Worm (Caenorhabditis elegans) whole organism, L4 larva: ENCODE data around the gene T04A8.18.
A peak's percentile ranks its signal among the peaks of the same experiment; 100 is the strongest.

ENCODE experiments used
- D1046.2 ChIP-seq: fragments of 200-800 bp; sonication (Bioruptor generic); IDR thresholded peaks from 2 replicates; pipeline ENCODE4 v1.3.6; 2022; ENCODE audit warnings: missing genetic modification characterization, missing compliant biosample characterization
- F10B5.3 ChIP-seq: sonication (generic microtip); optimal IDR thresholded peaks from 2 replicates; lab custom pipeline; 2016; ENCODE audit warnings: mild to moderate bottlenecking, missing genetic modification characterization, missing compliant biosample characterization
- Y75B8A.6 ChIP-seq: fragments of 200-800 bp; sonication (Bioruptor generic); IDR thresholded peaks from 2 replicates; pipeline ENCODE4 v1.3.6; 2022; ENCODE audit warnings: missing genetic modification reagents, missing genetic modification characterization, missing compliant biosample characterization
- ZK337.2 ChIP-seq: fragments of 200-800 bp; sonication (Bioruptor generic); IDR thresholded peaks from 2 replicates; pipeline ENCODE4 v1.3.6; 2022; ENCODE audit warnings: missing genetic modification reagents, missing genetic modification characterization, missing compliant biosample characterization
- aha-1 ChIP-seq: fragments of 150-350 bp; peaks from one replicate; lab custom pipeline; 2014; ENCODE audit warnings: missing biosample characterization, missing genetic modification characterization
- aly-2 ChIP-seq: sonication (generic microtip); optimal IDR thresholded peaks from 2 replicates; lab custom pipeline; 2018; ENCODE audit warnings: missing biosample characterization, missing genetic modification characterization
- ceh-28 ChIP-seq: fragments of 150-350 bp; optimal IDR thresholded peaks from 2 replicates; lab custom pipeline; 2014; ENCODE audit warnings: missing biosample characterization, missing genetic modification reagents, missing genetic modification characterization
- ceh-32 ChIP-seq: sonication (generic microtip); optimal IDR thresholded peaks from 2 replicates; lab custom pipeline; 2016; ENCODE audit warnings: mild to moderate bottlenecking, missing genetic modification characterization, missing compliant biosample characterization; ENCODE audit not compliant: poor library complexity
- ces-1 ChIP-seq: fragments of 150-350 bp; sonication (generic microtip); optimal IDR thresholded peaks from 4 replicates; lab custom pipeline; 2014; ENCODE audit warnings: missing biosample characterization, missing genetic modification reagents, missing genetic modification characterization
- ctbp-1 ChIP-seq: fragments of 200-800 bp; sonication (Bioruptor generic); IDR thresholded peaks from 2 replicates; pipeline ENCODE4 v1.3.6; 2022; ENCODE audit warnings: missing genetic modification reagents, missing genetic modification characterization, missing compliant biosample characterization
- daf-12 ChIP-seq: fragments of 150-350 bp; optimal IDR thresholded peaks from 2 replicates; lab custom pipeline; 2014; ENCODE audit warnings: missing biosample characterization, missing genetic modification reagents, missing genetic modification characterization
- daf-16 ChIP-seq, 3 experiments: sonication (generic microtip); optimal IDR thresholded peaks; 2 replicates each; lab custom pipeline; 2016 to 2017; ENCODE audit warnings: missing genetic modification characterization in 3 of 3, missing genetic modification reagents in 3 of 3, mild to moderate bottlenecking in 2 of 3, missing compliant biosample characterization in 2 of 3, missing biosample characterization in 1 of 3, moderate library complexity in 1 of 3
- daf-19 ChIP-seq: fragments of 200-800 bp; sonication (Bioruptor generic); conservative IDR thresholded peaks from 2 replicates; pipeline ENCODE4 v1.3.6; 2022; ENCODE audit warnings: missing genetic modification characterization, missing compliant biosample characterization
- dmd-6 ChIP-seq: fragments of 200-800 bp; sonication (Bioruptor generic); IDR thresholded peaks from 2 replicates; pipeline ENCODE4 v1.3.6; 2022; ENCODE audit warnings: missing genetic modification reagents, missing genetic modification characterization, missing compliant biosample characterization
- dve-1 ChIP-seq: sonication (generic microtip); optimal IDR thresholded peaks from 2 replicates; lab custom pipeline; 2017; ENCODE audit warnings: antibody characterized with exemption, mild to moderate bottlenecking, missing genetic modification characterization, missing compliant biosample characterization; ENCODE audit not compliant: insufficient read depth
- egl-27 ChIP-seq: sonication (generic microtip); optimal IDR thresholded peaks from 3 replicates; lab custom pipeline; 2017; ENCODE audit warnings: missing biosample characterization, missing genetic modification reagents, missing genetic modification characterization
- hmg-1.1 ChIP-seq: fragments of 200-800 bp; sonication (Bioruptor generic); IDR thresholded peaks from 2 replicates; pipeline ENCODE4 v1.3.6; 2022; ENCODE audit warnings: missing genetic modification reagents, missing genetic modification characterization, missing compliant biosample characterization
- lin-1 ChIP-seq: fragments of 200-800 bp; sonication (Bioruptor generic); IDR thresholded peaks from 2 replicates; pipeline ENCODE4 v1.3.6; 2022; ENCODE audit warnings: missing genetic modification reagents, missing genetic modification characterization, missing compliant biosample characterization
- lin-15B ChIP-seq: fragments of 150-350 bp; sonication (generic microtip); optimal IDR thresholded peaks from 3 replicates; lab custom pipeline; 2014; ENCODE audit warnings: missing biosample characterization, missing genetic modification characterization
- lin-29 ChIP-seq: fragments of 200-800 bp; sonication (Bioruptor generic); IDR thresholded peaks from 2 replicates; pipeline ENCODE4 v1.3.6; 2022; ENCODE audit warnings: missing genetic modification reagents, missing genetic modification characterization, missing compliant biosample characterization
- lir-3 ChIP-seq: sonication (generic microtip); optimal IDR thresholded peaks from 2 replicates; lab custom pipeline; 2016; ENCODE audit warnings: mild to moderate bottlenecking, missing genetic modification characterization, missing compliant biosample characterization
- mdl-1 ChIP-seq, 2 experiments: fragments of 150-350 bp in 1 of 2; sonication (generic microtip) in 1 of 2; optimal IDR thresholded peaks; 2 replicates each; lab custom pipeline; 2014 to 2017; ENCODE audit warnings: missing biosample characterization in 2 of 2, missing genetic modification characterization in 2 of 2
- mdt-29 ChIP-seq: fragments of 200-800 bp; sonication (Bioruptor generic); IDR thresholded peaks from 2 replicates; pipeline ENCODE4 v1.3.6; 2022; ENCODE audit warnings: missing genetic modification reagents, missing genetic modification characterization, missing compliant biosample characterization
- mes-2 ChIP-seq: sonication (generic microtip); optimal IDR thresholded peaks from 2 replicates; lab custom pipeline; 2016; ENCODE audit warnings: missing genotype, mild to moderate bottlenecking, missing genetic modification characterization, missing compliant biosample characterization; ENCODE audit not compliant: poor library complexity, severe bottlenecking
- mxl-3 ChIP-seq: fragments of 200-800 bp; sonication (Bioruptor generic); optimal IDR thresholded peaks from 2 replicates; lab custom pipeline; 2018; ENCODE audit warnings: mild to moderate bottlenecking, missing genetic modification characterization, missing compliant biosample characterization
- nhr-111 ChIP-seq: fragments of 200-800 bp; sonication (Bioruptor generic); optimal IDR thresholded peaks from 2 replicates; lab custom pipeline; 2018; ENCODE audit warnings: mild to moderate bottlenecking, missing genetic modification characterization, missing compliant biosample characterization
- nhr-25 ChIP-seq: sonication (generic microtip); optimal IDR thresholded peaks from 2 replicates; lab custom pipeline; 2017; ENCODE audit warnings: missing genetic modification characterization, mild to moderate bottlenecking, missing compliant biosample characterization, antibody characterized with exemption, moderate library complexity, borderline replicate concordance; ENCODE audit not compliant: insufficient read depth
- nhr-28 ChIP-seq: fragments of 150-350 bp; optimal IDR thresholded peaks from 2 replicates; lab custom pipeline; 2014; ENCODE audit warnings: missing biosample characterization, missing genetic modification characterization
- nhr-41 ChIP-seq: fragments of 200-800 bp; sonication (Bioruptor generic); IDR thresholded peaks from 2 replicates; pipeline ENCODE4 v1.3.6; 2022; ENCODE audit warnings: missing genetic modification reagents, missing genetic modification characterization, missing compliant biosample characterization
- nhr-42 ChIP-seq: fragments of 200-800 bp; sonication (Bioruptor generic); IDR thresholded peaks from 2 replicates; pipeline ENCODE4 v1.3.6; 2022; ENCODE audit warnings: missing genetic modification characterization, missing compliant biosample characterization
- nhr-6 ChIP-seq: fragments of 150-350 bp; optimal IDR thresholded peaks from 2 replicates; lab custom pipeline; 2014; ENCODE audit warnings: missing biosample characterization, missing genetic modification characterization
- pqm-1 ChIP-seq: sonication (generic microtip); optimal IDR thresholded peaks from 2 replicates; lab custom pipeline; 2017; ENCODE audit warnings: missing biosample characterization, missing genetic modification characterization
- set-16 ChIP-seq: fragments of 200-800 bp; sonication (Bioruptor generic); IDR thresholded peaks from 2 replicates; pipeline ENCODE4 v1.3.6; 2022; ENCODE audit warnings: missing genetic modification reagents, missing genetic modification characterization, missing compliant biosample characterization
- snpc-1.2 ChIP-seq: fragments of 200-800 bp; sonication (Bioruptor generic); IDR thresholded peaks from 2 replicates; pipeline ENCODE4 v1.3.6; 2022; ENCODE audit warnings: missing genetic modification reagents, missing genetic modification characterization, missing compliant biosample characterization
- snpc-4 ChIP-seq: fragments of 150-350 bp; optimal IDR thresholded peaks from 2 replicates; lab custom pipeline; 2014; ENCODE audit warnings: missing biosample characterization, missing genetic modification characterization
- spr-1 ChIP-seq: sonication (generic microtip); optimal IDR thresholded peaks from 2 replicates; lab custom pipeline; 2016; ENCODE audit warnings: mild to moderate bottlenecking, missing genetic modification characterization, missing compliant biosample characterization
- spr-3 ChIP-seq: fragments of 200-800 bp; sonication (Bioruptor generic); optimal IDR thresholded peaks from 2 replicates; lab custom pipeline; 2018; ENCODE audit warnings: mild to moderate bottlenecking, missing genetic modification characterization, missing compliant biosample characterization
- unc-130 ChIP-seq: sonication (generic microtip); optimal IDR thresholded peaks from 2 replicates; lab custom pipeline; 2016; ENCODE audit warnings: missing genetic modification reagents, missing genetic modification characterization, missing compliant biosample characterization
- unc-39 ChIP-seq: sonication (generic microtip); optimal IDR thresholded peaks from 2 replicates; lab custom pipeline; 2017; ENCODE audit warnings: missing biosample characterization, missing genetic modification characterization
- unc-62 ChIP-seq, 3 experiments: fragments of 150-350 bp in 1 of 3; sonication (generic microtip); optimal IDR thresholded peaks in 2 of 3; peaks in 1 of 3; 1 replicate in 1 of 3; 2 replicates in 2 of 3; lab custom pipeline; 2014 to 2017; ENCODE audit warnings: missing biosample characterization in 3 of 3, missing genetic modification characterization in 3 of 3, missing genetic modification reagents in 3 of 3, missing genotype in 1 of 3
- zfp-3 ChIP-seq: fragments of 200-800 bp; sonication (Bioruptor generic); conservative IDR thresholded peaks from 2 replicates; pipeline ENCODE4 v1.3.6; 2022; ENCODE audit warnings: missing genetic modification reagents, missing genetic modification characterization, missing compliant biosample characterization
- zip-11 ChIP-seq: fragments of 200-800 bp; sonication (Bioruptor generic); IDR thresholded peaks from 2 replicates; pipeline ENCODE4 v1.3.6; 2022; ENCODE audit warnings: missing genetic modification characterization, missing compliant biosample characterization
- zip-2 ChIP-seq: fragments of 150-350 bp; optimal IDR thresholded peaks from 2 replicates; lab custom pipeline; 2014; ENCODE audit warnings: missing biosample characterization, missing genetic modification characterization
- ztf-11 ChIP-seq: fragments of 150-350 bp; optimal IDR thresholded peaks from 2 replicates; lab custom pipeline; 2014; ENCODE audit warnings: missing biosample characterization, missing genetic modification characterization
- ztf-7 ChIP-seq: fragments of 150-350 bp; optimal IDR thresholded peaks from 2 replicates; lab custom pipeline; 2014; ENCODE audit warnings: missing biosample characterization, missing genetic modification characterization

The T04A8.18 gene

ce11 chrIII:4668073-4668472 is 40.9 kb upstream of the T04A8.18 start:
- TF ChIP-seq egl-27 (tag; lab: Kevin White, UChicago) (no peak), snpc-1.2 (GFP tag; lab: Robert Waterston, UW) (no peak), ceh-28 (tag; lab: Kevin White, UChicago) (no peak), D1046.2 (GFP tag; lab: Robert Waterston, UW) (no peak), Y75B8A.6 (GFP tag; lab: Robert Waterston, UW) (no peak), mes-2 (tag; lab: Kevin White, UChicago) (no peak), ZK337.2 (GFP tag; lab: Robert Waterston, UW) (no peak), pqm-1 (tag; lab: Kevin White, UChicago) (peak; percentile 85), lin-15B (tag; lab: Kevin White, UChicago) (no peak), ztf-7 (tag; lab: Kevin White, UChicago) (no peak), hmg-1.1 (GFP tag; lab: Robert Waterston, UW) (no peak), nhr-28 (tag; lab: Kevin White, UChicago) (peak; percentile 97), lin-1 (GFP tag; lab: Robert Waterston, UW) (no peak), spr-3 (GFP tag; lab: Kevin White, UChicago) (no peak), dve-1 (tag; lab: Kevin White, UChicago) (peak; percentile 21), lin-29 (GFP tag; lab: Robert Waterston, UW) (no peak), dmd-6 (GFP tag; lab: Robert Waterston, UW) (0 out of 2 replicates have a peak, but pooled peaks have one; percentile 13), snpc-4 (tag; lab: Kevin White, UChicago) (no peak), mxl-3 (GFP tag; lab: Kevin White, UChicago) (no peak), unc-62 (GFP tag; optimal IDR thresholded peaks at IDR 0.05 in 1 of 2; lab: Kevin White, UChicago) (no peak), unc-62 (tag; optimal IDR thresholded peaks at IDR 0.05; lab: Kevin White, UChicago) (no peak), lir-3 (tag; lab: Kevin White, UChicago) (no peak), aha-1 (peak; percentile 66), zip-11 (GFP tag; lab: Robert Waterston, UW) (no peak), F10B5.3 (tag; lab: Kevin White, UChicago) (no peak), nhr-25 (tag; lab: Kevin White, UChicago) (no peak), daf-16 (GFP tag; optimal IDR thresholded peaks at IDR 0.05; lab: Kevin White, UChicago) (no peak), daf-16 (tag; optimal IDR thresholded peaks at IDR 0.05; lab: Kevin White, UChicago) (peak; percentile 56), set-16 (GFP tag; lab: Robert Waterston, UW) (no peak), unc-130 (no peak), zip-2 (no peak), nhr-111 (no peak), mdl-1 (tag; optimal IDR thresholded peaks at IDR 0.05; lab: Kevin White, UChicago) (peak in 1 of 2 experiments; percentile 6), daf-19 (no peak), mdt-29 (GFP tag; lab: Robert Waterston, UW) (no peak), ctbp-1 (GFP tag; lab: Robert Waterston, UW) (no peak), nhr-6 (no peak), unc-39 (tag; lab: Kevin White, UChicago) (no peak), ztf-11 (tag; lab: Kevin White, UChicago) (no peak), ces-1 (no peak), daf-12 (tag; lab: Kevin White, UChicago) (no peak), nhr-41 (GFP tag; lab: Robert Waterston, UW) (no peak), ceh-32 (tag; lab: Kevin White, UChicago) (no peak), zfp-3 (no peak), aly-2 (tag; lab: Kevin White, UChicago) (no peak), spr-1 (tag; lab: Kevin White, UChicago) (no peak), nhr-42 (GFP tag; lab: Robert Waterston, UW) (no peak)
